Fruit fly (Drosophila melanogaster) whole organism, prepupa: ENCODE results near the gene Plap.

Experiments used
- CG11762 ChIP-seq: fragments of 200-800 bp; sonication (Bioruptor generic); optimal IDR thresholded peaks from 3 replicates; lab custom pipeline; 2016; ENCODE audit warnings: missing biosample characterization, missing genetic modification characterization; ENCODE audit not compliant: insufficient read depth
- Sox14 ChIP-seq: fragments of 200-800 bp; sonication (Bioruptor generic); optimal IDR thresholded peaks from 3 replicates; lab custom pipeline; 2016; ENCODE audit warnings: missing biosample characterization, missing genetic modification characterization
- vri ChIP-seq: fragments of 200-800 bp; sonication (Bioruptor generic); optimal IDR thresholded peaks from 3 replicates; lab custom pipeline; 2016; ENCODE audit warnings: missing biosample characterization, mild to moderate bottlenecking, missing genetic modification characterization

dm6 chr2L:1124265-1124664, 45.9 kb downstream of the Plap start:
- TF ChIP-seq CG11762 (no peak), vri (GFP tag; lab: Kevin White, UChicago) (no peak), Sox14 (GFP tag; lab: Kevin White, UChicago) (no peak)
